Worm (Caenorhabditis elegans) whole organism, late embryonic: ENCODE measurements around the gene klp-13.

Source experiments
- C08G9.2 ChIP-seq: sonication (generic microtip); optimal IDR thresholded peaks from 2 replicates; lab custom pipeline; 2016; ENCODE audit warnings: mild to moderate bottlenecking, missing genetic modification characterization, moderate library complexity, missing compliant biosample characterization
- F13H6.1 ChIP-seq: sonication (generic microtip); optimal IDR thresholded peaks from 2 replicates; lab custom pipeline; 2016; ENCODE audit warnings: missing genetic modification characterization, missing compliant biosample characterization
- K09A11.1 ChIP-seq: sonication (generic microtip); optimal IDR thresholded peaks from 2 replicates; lab custom pipeline; 2017; ENCODE audit warnings: antibody characterized with exemption, mild to moderate bottlenecking, missing genetic modification characterization, missing compliant biosample characterization; ENCODE audit not compliant: insufficient read depth
- T23F11.4 ChIP-seq: fragments of 200-800 bp; sonication (Bioruptor generic); optimal IDR thresholded peaks from 2 replicates; lab custom pipeline; 2018; ENCODE audit warnings: mild to moderate bottlenecking, missing genetic modification characterization, missing compliant biosample characterization
- ahr-1 ChIP-seq: sonication (generic microtip); optimal IDR thresholded peaks from 2 replicates; lab custom pipeline; 2016; ENCODE audit warnings: missing genetic modification characterization, missing compliant biosample characterization
- ceh-14 ChIP-seq: sonication (generic microtip); optimal IDR thresholded peaks from 2 replicates; lab custom pipeline; 2016; ENCODE audit warnings: missing genotype, missing genetic modification characterization, missing compliant biosample characterization
- ceh-18 ChIP-seq: sonication (generic microtip); optimal IDR thresholded peaks from 2 replicates; lab custom pipeline; 2016; ENCODE audit warnings: missing genetic modification characterization, missing compliant biosample characterization
- ceh-19 ChIP-seq: fragments of 200-800 bp; sonication (Bioruptor generic); optimal IDR thresholded peaks from 2 replicates; lab custom pipeline; 2018; ENCODE audit warnings: mild to moderate bottlenecking, missing genetic modification characterization, missing compliant biosample characterization
- ceh-2 ChIP-seq: sonication (generic microtip); optimal IDR thresholded peaks from 2 replicates; lab custom pipeline; 2016; ENCODE audit warnings: missing genotype, missing genetic modification characterization, missing compliant biosample characterization
- ceh-22 ChIP-seq: sonication (generic microtip); optimal IDR thresholded peaks from 2 replicates; lab custom pipeline; 2017; ENCODE audit warnings: missing biosample characterization, missing genetic modification characterization
- ceh-30 ChIP-seq: fragments of 150-350 bp; optimal IDR thresholded peaks from 2 replicates; lab custom pipeline; 2014; ENCODE audit warnings: missing biosample characterization, missing genetic modification characterization
- ceh-31 ChIP-seq: sonication (generic microtip); optimal IDR thresholded peaks from 2 replicates; lab custom pipeline; 2016; ENCODE audit warnings: missing genetic modification characterization, missing compliant biosample characterization
- ceh-34 ChIP-seq: sonication (generic microtip); optimal IDR thresholded peaks from 2 replicates; lab custom pipeline; 2016; ENCODE audit warnings: mild to moderate bottlenecking, missing genetic modification characterization, missing compliant biosample characterization
- ceh-48 ChIP-seq: sonication (generic microtip); optimal IDR thresholded peaks from 2 replicates; lab custom pipeline; 2016; ENCODE audit warnings: missing genetic modification characterization, inconsistent platforms, missing compliant biosample characterization
- che-1 ChIP-seq: sonication (generic microtip); optimal IDR thresholded peaks from 2 replicates; lab custom pipeline; 2016; ENCODE audit warnings: mild to moderate bottlenecking, missing genetic modification characterization, missing compliant biosample characterization
- dmd-4 ChIP-seq: sonication (generic microtip); optimal IDR thresholded peaks from 2 replicates; lab custom pipeline; 2016; ENCODE audit warnings: borderline replicate concordance, missing genetic modification characterization, missing compliant biosample characterization
- dve-1 ChIP-seq: sonication (generic microtip); optimal IDR thresholded peaks from 2 replicates; lab custom pipeline; 2017; ENCODE audit warnings: antibody characterized with exemption, mild to moderate bottlenecking, missing genetic modification characterization, missing compliant biosample characterization
- elt-2 ChIP-seq: sonication (generic microtip); optimal IDR thresholded peaks from 2 replicates; lab custom pipeline; 2016; ENCODE audit warnings: missing genetic modification reagents, missing genetic modification characterization, missing compliant biosample characterization
- elt-4 ChIP-seq: sonication (generic microtip); optimal IDR thresholded peaks from 2 replicates; lab custom pipeline; 2016; ENCODE audit warnings: missing genetic modification characterization, missing compliant biosample characterization
- ets-4 ChIP-seq: sonication (generic microtip); optimal IDR thresholded peaks from 2 replicates; lab custom pipeline; 2016; ENCODE audit warnings: missing genetic modification characterization, missing compliant biosample characterization
- eyg-1 ChIP-seq: sonication (generic microtip); optimal IDR thresholded peaks from 2 replicates; lab custom pipeline; 2016; ENCODE audit warnings: missing genotype, missing genetic modification characterization, missing compliant biosample characterization
- hlh-30 ChIP-seq: sonication (generic microtip); optimal IDR thresholded peaks from 2 replicates; lab custom pipeline; 2017; ENCODE audit warnings: antibody characterized with exemption, missing genetic modification characterization, missing compliant biosample characterization; ENCODE audit not compliant: insufficient read depth
- hlh-6 ChIP-seq: sonication (generic microtip); optimal IDR thresholded peaks from 2 replicates; lab custom pipeline; 2016; ENCODE audit warnings: missing genotype, missing genetic modification characterization, missing compliant biosample characterization
- hlh-8 ChIP-seq: sonication (generic microtip); optimal IDR thresholded peaks from 2 replicates; lab custom pipeline; 2016; ENCODE audit warnings: missing genotype, missing genetic modification characterization, missing compliant biosample characterization
- lim-6 ChIP-seq: sonication (generic microtip); optimal IDR thresholded peaks from 2 replicates; lab custom pipeline; 2016; ENCODE audit warnings: missing genetic modification characterization, missing compliant biosample characterization
- lin-11 ChIP-seq: fragments of 200-800 bp; sonication (Bioruptor generic); optimal IDR thresholded peaks from 2 replicates; lab custom pipeline; 2018; ENCODE audit warnings: mild to moderate bottlenecking, missing genetic modification characterization, missing compliant biosample characterization
- mec-3 ChIP-seq: sonication (generic microtip); optimal IDR thresholded peaks from 2 replicates; lab custom pipeline; 2016; ENCODE audit warnings: borderline replicate concordance, missing genetic modification characterization, missing compliant biosample characterization
- nfya-1 ChIP-seq: sonication (generic microtip); optimal IDR thresholded peaks from 2 replicates; lab custom pipeline; 2017; ENCODE audit warnings: missing genetic modification characterization, mild to moderate bottlenecking, missing compliant biosample characterization, antibody characterized with exemption, moderate library complexity
- npax-4 ChIP-seq: sonication (generic microtip); optimal IDR thresholded peaks from 2 replicates; lab custom pipeline; 2016; ENCODE audit warnings: missing genetic modification characterization, missing compliant biosample characterization
- odd-2 ChIP-seq: sonication (generic microtip); optimal IDR thresholded peaks from 2 replicates; lab custom pipeline; 2017; ENCODE audit warnings: antibody characterized with exemption, mild to moderate bottlenecking, missing genetic modification characterization, missing compliant biosample characterization
- pag-3 ChIP-seq: sonication (generic microtip); optimal IDR thresholded peaks from 2 replicates; lab custom pipeline; 2016; ENCODE audit warnings: missing compliant biosample characterization, missing genetic modification characterization, borderline replicate concordance
- pax-1 ChIP-seq: fragments of 150-350 bp; optimal IDR thresholded peaks from 2 replicates; lab custom pipeline; 2014; ENCODE audit warnings: missing biosample characterization, missing genetic modification characterization
- pha-4 ChIP-seq: fragments of 150-350 bp; optimal IDR thresholded peaks from 2 replicates; lab custom pipeline; 2018; ENCODE audit warnings: missing biosample characterization, missing genetic modification reagents, missing genetic modification characterization
- pqm-1 ChIP-seq: sonication (generic microtip); optimal IDR thresholded peaks from 2 replicates; lab custom pipeline; 2016; ENCODE audit warnings: missing genetic modification characterization, missing compliant biosample characterization
- pros-1 ChIP-seq: fragments of 150-350 bp; optimal IDR thresholded peaks from 2 replicates; lab custom pipeline; 2014; ENCODE audit warnings: missing biosample characterization, missing genetic modification reagents, missing genetic modification characterization
- ref-2 ChIP-seq: sonication (generic microtip); optimal IDR thresholded peaks from 2 replicates; lab custom pipeline; 2016; ENCODE audit warnings: missing genetic modification characterization, missing compliant biosample characterization
- rnt-1 ChIP-seq: sonication (generic microtip); optimal IDR thresholded peaks from 2 replicates; lab custom pipeline; 2016; ENCODE audit warnings: missing genetic modification characterization, missing compliant biosample characterization
- sdc-2 ChIP-seq: sonication (generic microtip); optimal IDR thresholded peaks from 2 replicates; lab custom pipeline; 2016; ENCODE audit warnings: missing genotype, missing genetic modification characterization, missing compliant biosample characterization
- sox-4 ChIP-seq: sonication (generic microtip); optimal IDR thresholded peaks from 2 replicates; lab custom pipeline; 2017; ENCODE audit warnings: mild to moderate bottlenecking, missing genetic modification characterization, inconsistent platforms, missing compliant biosample characterization
- tbx-2 ChIP-seq: sonication (generic microtip); optimal IDR thresholded peaks from 2 replicates; lab custom pipeline; 2016; ENCODE audit warnings: missing genetic modification characterization, missing compliant biosample characterization
- ttx-3 ChIP-seq: sonication (generic microtip); optimal IDR thresholded peaks from 2 replicates; lab custom pipeline; 2016; ENCODE audit warnings: missing genetic modification reagents, missing genetic modification characterization, missing compliant biosample characterization
- unc-42 ChIP-seq: sonication (generic microtip); optimal IDR thresholded peaks from 2 replicates; lab custom pipeline; 2016; ENCODE audit warnings: missing genotype, missing genetic modification characterization, missing compliant biosample characterization
- unc-55 ChIP-seq: sonication (generic microtip); optimal IDR thresholded peaks from 2 replicates; lab custom pipeline; 2017; ENCODE audit warnings: missing biosample characterization, missing genetic modification reagents, missing genetic modification characterization
- ztf-16 ChIP-seq: sonication (generic microtip); optimal IDR thresholded peaks from 2 replicates; lab custom pipeline; 2017; ENCODE audit warnings: missing genetic modification characterization, missing compliant biosample characterization

The klp-13 gene

ce11 chrX:5984581-5985039 lies at the start of gene klp-13:
Gene klp-13 (plus strand): TSS chrX:5984989.
- TF ChIP-seq eyg-1 (tag; lab: Kevin White, UChicago), result no peak
- TF ChIP-seq elt-4 (tag; lab: Kevin White, UChicago), result no peak
- no peak for TF ChIP-seq ztf-16 (tag; lab: Kevin White, UChicago)
- peak; percentile 69 for TF ChIP-seq sdc-2 (tag; lab: Kevin White, UChicago)
- peak; percentile 13 for TF ChIP-seq dve-1 (tag; lab: Kevin White, UChicago)
- TF ChIP-seq ttx-3 (tag; lab: Kevin White, UChicago), result no peak
- no peak for TF ChIP-seq npax-4 (tag; lab: Kevin White, UChicago)
- TF ChIP-seq ceh-34, result peak; percentile 79
- TF ChIP-seq pha-4 (tag; lab: Kevin White, UChicago), result no peak
- peak; percentile 51 for TF ChIP-seq sox-4 (tag; lab: Kevin White, UChicago)
- peak; percentile 45 for TF ChIP-seq ets-4
- TF ChIP-seq C08G9.2 (tag; lab: Kevin White, UChicago), result peak; percentile 59
- peak; percentile 74 for TF ChIP-seq ref-2
- TF ChIP-seq ceh-2 (tag; lab: Kevin White, UChicago), result peak; percentile 49
- peak; percentile 81 for TF ChIP-seq nfya-1 (tag; lab: Kevin White, UChicago)
- TF ChIP-seq pros-1 (tag; lab: Kevin White, UChicago), result peak; percentile 74
- peak; percentile 41 for TF ChIP-seq pqm-1
- peak; percentile 9 for TF ChIP-seq elt-2 (tag; lab: Kevin White, UChicago)
- TF ChIP-seq lin-11 (tag; lab: Kevin White, UChicago), result no peak
- peak; percentile 78 for TF ChIP-seq hlh-30 (tag; lab: Kevin White, UChicago)
- peak; percentile 65 for TF ChIP-seq unc-42 (tag; lab: Kevin White, UChicago)
- peak; percentile 64 for TF ChIP-seq hlh-6 (tag; lab: Kevin White, UChicago)
- peak; percentile 81 for TF ChIP-seq tbx-2
- TF ChIP-seq ceh-18 (tag; lab: Kevin White, UChicago), result peak; percentile 90
- TF ChIP-seq ceh-22 (tag; lab: Kevin White, UChicago), result no peak
- peak; percentile 68 for TF ChIP-seq ceh-19 (GFP tag; lab: Kevin White, UChicago)
- TF ChIP-seq unc-55 (GFP tag; lab: Kevin White, UChicago), result peak; percentile 77
- no peak for TF ChIP-seq ceh-30 (tag; lab: Kevin White, UChicago)
- peak; percentile 74 for TF ChIP-seq ceh-31 (tag; lab: Kevin White, UChicago)
- TF ChIP-seq ceh-48 (tag; lab: Kevin White, UChicago), result no peak
- no peak for TF ChIP-seq pag-3
- TF ChIP-seq mec-3, result peak; percentile 14
- no peak for TF ChIP-seq odd-2 (tag; lab: Kevin White, UChicago)
- peak; percentile 64 for TF ChIP-seq ceh-14 (tag; lab: Kevin White, UChicago)
- peak; percentile 86 for TF ChIP-seq rnt-1
- TF ChIP-seq T23F11.4 (GFP tag; lab: Kevin White, UChicago), result peak; percentile 3
- TF ChIP-seq K09A11.1, result peak; percentile 61
- peak; percentile 27 for TF ChIP-seq lim-6 (tag; lab: Kevin White, UChicago)
- TF ChIP-seq dmd-4, result peak; percentile 78
- TF ChIP-seq hlh-8 (tag; lab: Kevin White, UChicago), result peak; percentile 4
- TF ChIP-seq ahr-1 (tag; lab: Kevin White, UChicago), result no peak
- TF ChIP-seq pax-1 (tag; lab: Kevin White, UChicago), result peak; percentile 77
- no peak for TF ChIP-seq che-1 (tag; lab: Kevin White, UChicago)
- TF ChIP-seq F13H6.1 (tag; lab: Kevin White, UChicago), result peak; percentile 14
